Fruit fly (Drosophila melanogaster): Measurements from ENCODE around the gene wgn.

The wgn gene

DNA sequence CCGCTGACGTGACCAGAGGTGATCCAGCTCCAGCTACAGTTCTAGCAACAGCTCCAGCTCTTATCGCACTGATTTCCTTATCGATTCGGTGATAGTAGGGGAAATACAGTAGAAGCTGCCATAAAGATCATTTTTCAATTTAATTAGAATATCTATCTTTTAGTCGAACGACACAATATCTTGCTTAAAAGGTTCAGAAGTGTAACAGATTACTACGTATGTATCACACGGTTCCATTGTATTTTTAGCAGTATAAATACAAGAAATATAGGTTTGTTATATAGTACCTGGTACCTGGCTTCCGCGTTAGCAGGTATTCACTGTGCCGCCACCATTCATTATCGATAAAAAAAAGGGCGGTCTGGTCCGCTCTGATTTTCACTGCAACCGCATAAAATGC lies 10.2 kb upstream of the wgn start (continued):
- TF ChIP-seq acj6 (GFP tag; optimal IDR thresholded peaks at IDR 0.05): peak; percentile 83
- TF ChIP-seq CG11762 (GFP tag; optimal IDR thresholded peaks at IDR 0.05; ENCODE audit: insufficient read depth): peak; percentile 60
- TF ChIP-seq spab (GFP tag; optimal IDR thresholded peaks at IDR 0.05): peak; percentile 46
- peak; percentile 78 for TF ChIP-seq CG10631 (GFP tag; optimal IDR thresholded peaks at IDR 0.05)
- TF ChIP-seq CG3032 (tag; optimal IDR thresholded peaks at IDR 0.05): peak; percentile 61
- peak; percentile 65 for TF ChIP-seq net (GFP tag; optimal IDR thresholded peaks at IDR 0.05)
- peak; percentile 37; the same call in 1 of the 2 replicates for TF ChIP-seq Gug (GFP tag; IDR thresholded peaks at IDR 0.05)
- TF ChIP-seq esn (GFP tag; optimal IDR thresholded peaks at IDR 0.05): peak; percentile 81
- TF ChIP-seq OdsH (GFP tag; optimal IDR thresholded peaks at IDR 0.05): peak; percentile 81
- TF ChIP-seq salr (GFP tag; optimal IDR thresholded peaks at IDR 0.05): peak; percentile 4 to 35
- TF ChIP-seq Hr38 (GFP tag; optimal IDR thresholded peaks at IDR 0.05): no peak
- peak; percentile 88 for TF ChIP-seq Eip78C (GFP tag)
- peak; percentile 47 for TF ChIP-seq CG6854 (GFP tag; optimal IDR thresholded peaks at IDR 0.05)
- TF ChIP-seq Smox (GFP tag; optimal IDR thresholded peaks at IDR 0.05): peak; percentile 73
- TF ChIP-seq fd59A (GFP tag; optimal IDR thresholded peaks at IDR 0.05): peak; percentile 60
- TF ChIP-seq CG31627 (GFP tag; optimal IDR thresholded peaks at IDR 0.05): peak; percentile 84
- peak; percentile 78 for TF ChIP-seq Eip75B (GFP tag; optimal IDR thresholded peaks at IDR 0.05)

dm6 chrX:18643057-18643656 lies 8.4 kb upstream of the wgn start:
- TF ChIP-seq CG10631 (GFP tag; optimal IDR thresholded peaks at IDR 0.05) (no peak), pdm3 (GFP tag; optimal IDR thresholded peaks at IDR 0.05) (no peak), CG6276 (GFP tag; optimal IDR thresholded peaks at IDR 0.05) (peak; percentile 3), ss (GFP tag; optimal IDR thresholded peaks at IDR 0.05) (peak in 1 of 2 experiments; percentile 24), svp (GFP tag) (peak; percentile 20), Eip78C (GFP tag) (peak; percentile 37), vri (GFP tag; optimal IDR thresholded peaks at IDR 0.05) (no peak), fkh (GFP tag; optimal IDR thresholded peaks at IDR 0.05) (peak; percentile 27)

DNA sequence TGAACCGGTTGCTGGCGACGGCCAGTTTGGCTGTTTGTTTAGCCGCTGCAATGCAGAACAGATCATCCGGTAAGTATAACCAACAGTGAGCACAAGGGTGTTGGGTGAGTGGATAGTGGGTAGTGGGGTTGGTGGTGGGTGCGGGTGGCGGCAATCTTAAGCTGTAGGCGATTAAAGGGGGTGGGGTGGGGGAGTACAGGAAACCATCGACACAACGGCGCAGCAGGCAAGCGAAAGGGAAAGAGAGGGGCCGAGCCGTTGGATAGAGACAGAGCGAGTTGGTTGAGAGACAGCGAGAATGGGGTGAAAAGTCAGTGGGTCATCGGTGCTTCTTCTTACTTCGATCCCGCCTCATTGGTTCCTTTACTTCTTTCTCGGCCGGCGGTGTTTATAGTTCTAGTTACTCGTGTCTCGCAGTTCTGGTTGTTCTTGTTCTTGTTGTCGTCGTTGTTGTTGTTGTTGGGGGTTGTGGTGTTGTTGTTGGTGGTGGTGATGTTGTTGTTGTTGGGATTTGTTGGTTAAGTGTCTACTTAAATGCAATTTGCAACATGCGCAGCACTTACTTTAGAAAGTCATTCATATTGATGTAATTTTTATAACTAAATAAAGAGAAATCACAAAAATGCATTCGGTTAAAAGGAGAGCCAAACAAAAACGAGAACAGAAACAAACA lies 1.7 kb upstream of the wgn start:
- TF ChIP-seq fkh (GFP tag; optimal IDR thresholded peaks at IDR 0.05) (no peak), Sox15 (GFP tag; optimal IDR thresholded peaks at IDR 0.05) (no peak), CG3032 (tag; optimal IDR thresholded peaks at IDR 0.05) (no peak), topi (GFP tag; optimal IDR thresholded peaks at IDR 0.05) (no peak), Ets21C (GFP tag; optimal IDR thresholded peaks at IDR 0.05) (no peak), svp (GFP tag) (peak; percentile 88), CG10631 (GFP tag; optimal IDR thresholded peaks at IDR 0.05) (no peak), Lpt (GFP tag; optimal IDR thresholded peaks at IDR 0.05) (no peak), net (GFP tag; optimal IDR thresholded peaks at IDR 0.05) (no peak)

DNA sequence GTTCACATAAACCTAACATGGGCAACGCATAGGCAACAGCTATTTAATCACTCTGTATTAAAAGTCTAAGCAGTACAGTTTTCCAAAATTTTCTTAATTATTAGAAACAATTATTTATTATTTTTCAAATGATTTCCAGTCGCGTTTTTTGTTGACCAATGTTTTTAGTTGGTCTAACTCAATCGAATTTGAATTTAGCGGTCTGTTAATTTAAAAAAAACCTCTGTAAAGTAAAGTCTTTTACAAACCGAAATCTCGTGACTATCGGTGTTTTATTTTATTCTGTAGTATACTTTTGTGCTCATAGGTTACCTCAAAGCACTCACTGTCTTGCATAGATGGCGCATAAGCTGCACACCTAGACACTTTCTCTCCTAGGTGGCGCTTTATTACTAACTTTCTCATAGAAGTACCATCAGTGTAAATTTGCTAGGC lies 427 bp upstream of the wgn start:
- TF ChIP-seq CG6163 (GFP tag; IDR thresholded peaks at IDR 0.05) (no peak), CG6276 (GFP tag; optimal IDR thresholded peaks at IDR 0.05) (no peak), pdm3 (GFP tag; optimal IDR thresholded peaks at IDR 0.05) (peak; percentile 21), salr (GFP tag; optimal IDR thresholded peaks at IDR 0.05) (no peak), Ets96B (tag; optimal IDR thresholded peaks at IDR 0.05) (no peak), Hr39 (GFP tag; optimal IDR thresholded peaks at IDR 0.05) (peak; percentile 60), lz (GFP tag; optimal IDR thresholded peaks at IDR 0.05) (peak; percentile 38), svp (GFP tag) (peak; percentile 16), CG34406 (GFP tag; optimal IDR thresholded peaks at IDR 0.05) (no peak), achi (GFP tag; optimal IDR thresholded peaks at IDR 0.05) (no peak), CG3032 (tag; optimal IDR thresholded peaks at IDR 0.05) (no peak), net (GFP tag; optimal IDR thresholded peaks at IDR 0.05) (no peak), CG31627 (GFP tag; optimal IDR thresholded peaks at IDR 0.05) (peak; percentile 61), Hr4 (GFP tag; optimal IDR thresholded peaks at IDR 0.05) (no peak), CG10631 (GFP tag; optimal IDR thresholded peaks at IDR 0.05) (no peak), fd59A (GFP tag; optimal IDR thresholded peaks at IDR 0.05) (no peak), Met (GFP tag; optimal IDR thresholded peaks at IDR 0.05) (no peak), CG10669 (GFP tag; optimal IDR thresholded peaks at IDR 0.05) (no peak), Sox14 (GFP tag; optimal IDR thresholded peaks at IDR 0.05) (no peak), CG16779 (tag; optimal IDR thresholded peaks at IDR 0.05) (no peak), Ets21C (GFP tag; optimal IDR thresholded peaks at IDR 0.05) (no peak), CG32006 (GFP tag; optimal IDR thresholded peaks at IDR 0.05) (no peak), Eip75B (GFP tag; optimal IDR thresholded peaks at IDR 0.05) (no peak), CG3919 (GFP tag; optimal IDR thresholded peaks at IDR 0.05) (no peak), CG11294 (GFP tag; IDR thresholded peaks at IDR 0.05) (no peak), cyc (GFP tag; optimal IDR thresholded peaks at IDR 0.05) (peak; percentile 49), CG15336 (GFP tag; IDR thresholded peaks at IDR 0.05) (no peak)
